Worm (Caenorhabditis elegans): Measurements from ENCODE around the gene F47B8.5.

DNA sequence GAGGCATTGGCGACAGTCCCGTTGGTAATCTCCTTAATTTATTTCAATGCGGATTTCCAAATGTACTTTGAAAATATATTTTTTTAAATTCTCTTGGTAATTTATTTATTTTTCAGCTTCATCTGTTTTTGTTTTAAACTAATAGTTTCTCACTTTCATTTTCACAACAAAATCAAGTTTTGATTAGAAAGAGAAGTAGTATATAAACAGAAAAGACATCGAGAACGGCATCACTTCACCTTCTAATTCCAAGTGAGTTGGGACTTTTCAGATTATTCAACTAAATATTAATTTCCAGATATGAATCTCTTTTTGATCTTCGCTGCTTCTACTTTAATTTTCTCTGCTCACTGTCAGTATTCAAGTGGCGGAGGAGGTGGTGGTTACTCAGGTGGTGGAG is 7.4 kb downstream of the F47B8.5 start, which contains the start of gene F47B8.14:
- no peak for TF ChIP-seq blmp-1 (tag; optimal IDR thresholded peaks at IDR 0.05)
- no peak for TF ChIP-seq elt-3 (tag; optimal IDR thresholded peaks at IDR 0.05)
- TF ChIP-seq snpc-4 (tag; optimal IDR thresholded peaks at IDR 0.05) = no peak
- TF ChIP-seq ceh-39 (tag; optimal IDR thresholded peaks at IDR 0.05) = no peak
